Fruit fly (Drosophila melanogaster): ENCODE measurements around the gene Polr2J.

Gene Polr2J

DNA sequence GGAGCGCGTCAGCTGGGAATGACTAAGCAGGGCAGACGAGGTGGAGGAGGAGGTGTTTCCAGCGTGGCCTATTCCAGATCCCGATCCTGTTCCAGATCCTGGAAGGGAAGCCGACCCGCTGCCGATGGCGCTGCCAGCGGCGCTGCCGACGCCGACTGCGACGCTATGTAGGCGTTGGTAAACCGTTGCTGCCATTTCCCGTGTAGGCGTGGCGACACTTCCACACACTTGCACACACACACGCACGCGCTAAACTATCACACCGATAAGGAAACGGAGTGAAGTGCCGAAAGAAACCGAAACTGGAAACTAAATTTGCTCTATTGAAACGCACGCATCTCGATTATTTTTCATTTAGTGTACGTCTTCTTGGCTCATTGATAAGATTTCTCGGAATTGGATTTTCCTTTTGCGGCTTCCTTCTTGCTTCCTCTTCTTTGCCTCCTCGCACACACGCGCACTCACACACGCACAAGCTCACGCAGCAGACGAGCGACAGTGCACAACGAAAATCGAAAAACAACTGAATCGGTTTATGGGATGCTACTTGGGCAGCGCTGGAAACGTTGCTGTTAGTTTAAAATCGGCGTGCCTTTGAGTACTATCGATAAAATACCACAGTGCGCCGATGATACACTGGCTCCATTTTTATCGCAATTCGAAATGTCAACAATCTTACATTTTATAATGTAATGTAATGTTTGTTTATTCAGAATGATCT lies 26.5 kb downstream of the Polr2J start, which contains the start of gene Lrch (continued):
- TF ChIP-seq tap (tag; optimal IDR thresholded peaks at IDR 0.05) (peak; percentile 51), crol (GFP tag; IDR thresholded peaks at IDR 0.05) (peak; percentile 48; the same call in 1 of the 2 replicates), CG14710 (tag; optimal IDR thresholded peaks at IDR 0.05) (peak; percentile 2), CG12659 (GFP tag; optimal IDR thresholded peaks at IDR 0.05) (peak; percentile 47), Nf-YC (tag; optimal IDR thresholded peaks at IDR 0.05) (peak; percentile 59), hkb (optimal IDR thresholded peaks at IDR 0.05) (no peak), hkb (GFP tag; IDR thresholded peaks at IDR 0.05) (peak; percentile 31; the same call in 1 of the 2 replicates), pita (GFP tag; optimal IDR thresholded peaks at IDR 0.05) (no peak), PHDP (tag; optimal IDR thresholded peaks at IDR 0.05) (peak; percentile 16), CG13123 (GFP tag; optimal IDR thresholded peaks at IDR 0.05) (no peak), dm (GFP tag; optimal IDR thresholded peaks at IDR 0.05) (peak; percentile 44), CG8281 (tag; optimal IDR thresholded peaks at IDR 0.05) (no peak), CG7963 (GFP tag; IDR thresholded peaks at IDR 0.05; ENCODE audit: partially characterized antibody) (peak; percentile 87), H2.0 (GFP tag; IDR thresholded peaks at IDR 0.05) (peak; percentile 25; the same call in 1 of the 2 replicates), Neu2 (GFP tag; optimal IDR thresholded peaks at IDR 0.05; ENCODE audit: borderline replicate concordance) (no peak), Chrac-16 (GFP tag; optimal IDR thresholded peaks at IDR 0.05) (no peak), nerfin-2 (GFP tag; IDR thresholded peaks at IDR 0.05; ENCODE audit: partially characterized antibody) (peak; percentile 75), luna (GFP tag; optimal IDR thresholded peaks at IDR 0.05) (no peak), Gsc (GFP tag; IDR thresholded peaks at IDR 0.05) (no peak), CG17186 (GFP tag; optimal IDR thresholded peaks at IDR 0.05) (peak; percentile 78), danr (GFP tag; IDR thresholded peaks at IDR 0.05) (no peak), CG1603 (tag; optimal IDR thresholded peaks at IDR 0.05) (peak; percentile 63), CG9215 (GFP tag; IDR thresholded peaks at IDR 0.05) (no peak), cg (GFP tag; optimal IDR thresholded peaks at IDR 0.05) (peak; percentile 94), CG30403 (GFP tag; optimal IDR thresholded peaks at IDR 0.05) (no peak), CG3281 (GFP tag; optimal IDR thresholded peaks at IDR 0.05) (no peak), CG32532 (GFP tag; IDR thresholded peaks at IDR 0.05) (no peak), mld (GFP tag; IDR thresholded peaks at IDR 0.05; ENCODE audit: partially characterized antibody) (peak; percentile 58; the same call in 2 of the 3 replicates), CG10959 (GFP tag; IDR thresholded peaks at IDR 0.05) (no peak), Sry-β (GFP tag; optimal IDR thresholded peaks at IDR 0.05) (peak; percentile 19), Mad (GFP tag; optimal IDR thresholded peaks at IDR 0.05) (no peak), CG16813 (GFP tag; IDR thresholded peaks at IDR 0.05; ENCODE audit: partially characterized antibody) (peak; percentile 61), B-H1 (GFP tag; IDR thresholded peaks at IDR 0.05) (no peak), CG33213 (GFP tag; optimal IDR thresholded peaks at IDR 0.05) (peak; percentile 26), Meics (GFP tag; optimal IDR thresholded peaks at IDR 0.05) (peak; percentile 86), CG32767 (GFP tag; IDR thresholded peaks at IDR 0.05) (peak; percentile 36; the same call in 1 of the 2 replicates), YL-1 (GFP tag; optimal IDR thresholded peaks at IDR 0.05) (peak; percentile 58), CG5180 (GFP tag; optimal IDR thresholded peaks at IDR 0.05) (no peak), grau (tag; optimal IDR thresholded peaks at IDR 0.05) (peak; percentile 14), bab2 (GFP tag; optimal IDR thresholded peaks at IDR 0.05) (no peak), vfl (GFP tag; optimal IDR thresholded peaks at IDR 0.05) (no peak), CG14441 (GFP tag; IDR thresholded peaks at IDR 0.05) (0 out of 2 replicates have a peak, but pooled peaks have one; percentile 17), CG11723 (GFP tag; optimal IDR thresholded peaks at IDR 0.05) (no peak), NfI (GFP tag; optimal IDR thresholded peaks at IDR 0.05) (no peak), CrebB (tag; optimal IDR thresholded peaks at IDR 0.05) (peak; percentile 51), CG12104 (GFP tag; optimal IDR thresholded peaks at IDR 0.05) (no peak), CG15514 (GFP tag; optimal IDR thresholded peaks at IDR 0.05) (peak; percentile 38), chinmo (GFP tag; IDR thresholded peaks at IDR 0.05; ENCODE audit: partially characterized antibody) (peak; percentile 66; the same call in 1 of the 4 replicates)
